Comparison of ENCODE assay signal across 5 worm cellular contexts in the genomic region with DNA sequence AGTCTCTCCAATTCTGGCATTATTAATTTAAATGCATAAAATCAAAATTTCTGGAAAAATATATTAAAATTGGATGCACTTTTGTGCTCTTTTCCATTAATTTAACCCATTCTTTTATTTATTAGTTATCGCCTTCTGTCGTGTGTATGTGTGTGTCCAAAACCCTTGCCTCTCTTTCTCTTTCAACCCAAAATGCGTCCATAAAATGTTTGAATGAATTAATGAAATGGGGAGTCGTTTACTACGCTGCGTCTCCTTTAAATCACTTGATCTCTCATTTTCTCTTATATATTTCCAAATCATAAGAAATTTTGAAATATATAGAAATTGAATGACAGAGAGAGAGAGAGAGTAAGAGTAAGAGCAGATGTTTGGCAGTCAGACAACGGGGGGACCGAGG.
TF ChIP-seq lines count a peak whose summit lies in the region.

No protein-coding gene starts in this region.

TF ChIP-seq in whole organism, L1 larva, 84 proteins besides CTCF, POLR2A, EP300 and RAD21:
- TF ChIP-seq blmp-1 (tag; optimal IDR thresholded peaks at IDR 0.05; lab: Kevin White, UChicago): peak; percentile 14
- TF ChIP-seq lin-14 (GFP tag; optimal IDR thresholded peaks at IDR 0.05; lab: Kevin White, UChicago): peak; percentile 50
- TF ChIP-seq lsy-2 (tag; optimal IDR thresholded peaks at IDR 0.05; lab: Kevin White, UChicago): peak in 1 of 2 experiments; percentile 14
- peak; percentile 12 for TF ChIP-seq unc-86 (tag; optimal IDR thresholded peaks at IDR 0.05; lab: Kevin White, UChicago)
- peak; percentile 19 for TF ChIP-seq nhr-71 (tag; optimal IDR thresholded peaks at IDR 0.05; lab: Kevin White, UChicago)
- peak; percentile 44 for TF ChIP-seq mep-1 (tag; optimal IDR thresholded peaks at IDR 0.05; lab: Kevin White, UChicago)
- TF ChIP-seq nhr-85 (tag; lab: Kevin White, UChicago): peak; percentile 27
- TF ChIP-seq zag-1 (tag; optimal IDR thresholded peaks at IDR 0.05; lab: Kevin White, UChicago): no peak
- peak; percentile 14 for TF ChIP-seq nhr-47 (tag; optimal IDR thresholded peaks at IDR 0.05; lab: Kevin White, UChicago)
- TF ChIP-seq skn-1 (tag; optimal IDR thresholded peaks at IDR 0.05; lab: Kevin White, UChicago): peak; percentile 44
- no peak for TF ChIP-seq unc-62 (GFP tag; optimal IDR thresholded peaks at IDR 0.05; lab: Kevin White, UChicago)
- peak; percentile 12 for TF ChIP-seq dsc-1 (tag; optimal IDR thresholded peaks at IDR 0.05; lab: Kevin White, UChicago)
- no peak for TF ChIP-seq lin-39 (tag; optimal IDR thresholded peaks at IDR 0.05; lab: Kevin White, UChicago)

TF ChIP-seq in whole organism, L2 larva, 48 proteins besides CTCF, POLR2A, EP300 and RAD21:
- TF ChIP-seq C34F6.9 (tag; optimal IDR thresholded peaks at IDR 0.05; lab: Kevin White, UChicago) (peak; percentile 33), lsy-2 (tag; optimal IDR thresholded peaks at IDR 0.05; lab: Kevin White, UChicago) (peak in 1 of 2 experiments; percentile 7), unc-55 (GFP tag; optimal IDR thresholded peaks at IDR 0.05; lab: Kevin White, UChicago) (peak; percentile 48), lin-39 (tag; optimal IDR thresholded peaks at IDR 0.05; lab: Kevin White, UChicago) (no peak), fos-1 (tag; optimal IDR thresholded peaks at IDR 0.05; lab: Kevin White, UChicago) (no peak)

TF ChIP-seq in whole organism, L3 larva, 47 proteins besides CTCF, POLR2A, EP300 and RAD21:
- TF ChIP-seq pha-4 (tag; optimal IDR thresholded peaks at IDR 0.05; lab: Kevin White, UChicago) (peak; percentile 1), egl-5 (tag; optimal IDR thresholded peaks at IDR 0.05; lab: Kevin White, UChicago) (peak; percentile 41), elt-2 (tag; optimal IDR thresholded peaks at IDR 0.05; lab: Kevin White, UChicago) (peak; percentile 2), nhr-43 (tag; optimal IDR thresholded peaks at IDR 0.05; lab: Kevin White, UChicago; ENCODE audit: poor library complexity, severe bottlenecking) (no peak)
TF ChIP-seq in whole organism, L3 larva: peak in this region for 3.

TF ChIP-seq in whole organism, late embryonic, 69 proteins besides CTCF, POLR2A, EP300 and RAD21:
- no peak for TF ChIP-seq nhr-232 (tag; optimal IDR thresholded peaks at IDR 0.05; lab: Kevin White, UChicago)
- no peak for TF ChIP-seq ztf-16 (tag; optimal IDR thresholded peaks at IDR 0.05; lab: Kevin White, UChicago)
- TF ChIP-seq ceh-2 (tag; optimal IDR thresholded peaks at IDR 0.05; lab: Kevin White, UChicago): no peak
- TF ChIP-seq unc-86 (tag; optimal IDR thresholded peaks at IDR 0.05; lab: Kevin White, UChicago): peak; percentile 43
- TF ChIP-seq ceh-14 (tag; optimal IDR thresholded peaks at IDR 0.05; lab: Kevin White, UChicago): peak; percentile 75
- TF ChIP-seq unc-42 (tag; optimal IDR thresholded peaks at IDR 0.05; lab: Kevin White, UChicago): peak; percentile 47
- TF ChIP-seq sdc-2 (tag; optimal IDR thresholded peaks at IDR 0.05; lab: Kevin White, UChicago): no peak
- TF ChIP-seq unc-55 (GFP tag; optimal IDR thresholded peaks at IDR 0.05; lab: Kevin White, UChicago): peak; percentile 14

TF ChIP-seq in whole organism, mixed stage, embryonic, 35 proteins besides CTCF, POLR2A, EP300 and RAD21:
- TF ChIP-seq elt-3 (tag; optimal IDR thresholded peaks at IDR 0.05; lab: Kevin White, UChicago): no peak
- TF ChIP-seq mab-5 (tag; optimal IDR thresholded peaks at IDR 0.05; lab: Kevin White, UChicago): peak; percentile 11
- TF ChIP-seq unc-120 (tag; optimal IDR thresholded peaks at IDR 0.05; lab: Kevin White, UChicago; ENCODE audit: poor library complexity, severe bottlenecking): no peak
- TF ChIP-seq ceh-83 (GFP tag; optimal IDR thresholded peaks at IDR 0.05; lab: Kevin White, UChicago): no peak
- TF ChIP-seq sptf-1 (tag; optimal IDR thresholded peaks at IDR 0.05; lab: Kevin White, UChicago): no peak
- no peak for TF ChIP-seq ceh-39 (tag; optimal IDR thresholded peaks at IDR 0.05; lab: Kevin White, UChicago)
- no peak for TF ChIP-seq mep-1 (tag; optimal IDR thresholded peaks at IDR 0.05; lab: Kevin White, UChicago)
- peak; percentile 91 for TF ChIP-seq ces-1 (GFP tag; optimal IDR thresholded peaks at IDR 0.05; lab: Kevin White, UChicago)
- no peak for TF ChIP-seq ham-2 (GFP tag; optimal IDR thresholded peaks at IDR 0.05; lab: Kevin White, UChicago)
TF ChIP-seq in whole organism, mixed stage, embryonic: peak in this region for 2.

Comparison
In these comparisons a context has a peak if more than half of its experiments do, and no peak if none do; other contexts are left out.
1. Of the 10 proteins assayed by ChIP-seq in both whole organism, L1 larva and whole organism, late embryonic: peak only in whole organism, L1 larva: none; only in whole organism, late embryonic: none; in both: unc-86; in neither: 9.